Fruit fly (Drosophila melanogaster) whole organism, prepupa: Measurements from ENCODE around the gene Ipp.

Source experiments
- Lpt ChIP-seq: fragments of 200-800 bp; sonication (Bioruptor generic); optimal IDR thresholded peaks from 3 replicates; lab custom pipeline; 2016; ENCODE audit warnings: missing biosample characterization, missing genetic modification characterization
- Smox ChIP-seq: fragments of 200-800 bp; sonication (Bioruptor generic); optimal IDR thresholded peaks from 3 replicates; lab custom pipeline; 2016; ENCODE audit warnings: missing biosample characterization, missing genetic modification characterization
- Sox14 ChIP-seq: fragments of 200-800 bp; sonication (Bioruptor generic); optimal IDR thresholded peaks from 3 replicates; lab custom pipeline; 2016; ENCODE audit warnings: missing biosample characterization, missing genetic modification characterization
- achi ChIP-seq: fragments of 200-800 bp; sonication (Bioruptor generic); optimal IDR thresholded peaks from 3 replicates; lab custom pipeline; 2016; ENCODE audit warnings: missing biosample characterization, missing genetic modification characterization
- eg ChIP-seq: fragments of 200-800 bp; sonication (Bioruptor generic); IDR thresholded peaks from 3 replicates; pipeline ENCODE4 v1.3.6; 2022; ENCODE audit warnings: missing biosample characterization, missing genetic modification characterization

DNA sequence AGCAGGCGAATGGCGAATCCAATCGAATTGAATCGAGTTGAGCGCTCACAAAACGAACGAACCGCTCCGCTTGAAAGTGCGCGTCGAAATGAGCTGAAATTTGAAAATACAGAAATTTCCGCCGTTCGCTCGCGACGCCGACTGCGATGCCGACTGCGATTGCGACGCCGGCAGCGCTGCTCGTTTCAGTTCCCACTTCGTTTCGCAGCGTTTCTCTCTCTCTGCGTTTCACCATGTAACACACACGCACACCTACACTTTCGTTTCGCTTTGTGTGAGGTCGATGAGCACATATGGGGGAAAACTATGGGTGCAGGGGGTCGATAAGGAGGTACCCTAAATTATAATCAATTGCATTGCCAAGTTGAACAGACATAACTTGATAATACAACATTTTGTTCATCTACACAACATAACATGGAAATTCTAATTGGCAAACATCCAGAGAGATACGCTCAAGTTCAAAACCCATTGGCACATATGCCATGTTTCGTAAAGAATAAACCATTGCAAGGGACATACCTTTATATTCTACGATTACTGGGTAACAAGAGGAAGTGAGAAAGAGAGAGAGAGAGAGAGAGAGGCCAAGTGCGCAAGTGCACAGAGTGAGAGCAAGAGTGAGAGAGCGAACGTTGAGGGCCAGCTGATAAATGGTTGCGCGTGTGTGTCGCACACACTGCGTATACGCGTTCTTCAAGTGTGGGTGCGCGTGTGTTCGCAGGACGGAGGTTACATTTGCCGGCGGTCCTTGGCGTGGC is 24.9 kb downstream of the Ipp start:
- TF ChIP-seq Sox14 (GFP tag; lab: Kevin White, UChicago): peak; percentile 97
- TF ChIP-seq eg (GFP tag; lab: Robert Waterston, UW): peak; percentile 86
- peak; percentile 95 for TF ChIP-seq achi (GFP tag; lab: Kevin White, UChicago)
- peak; percentile 95 for TF ChIP-seq Lpt
- TF ChIP-seq Smox (GFP tag; lab: Kevin White, UChicago): peak; percentile 95
